Fruit fly (Drosophila melanogaster): ENCODE results near the gene CG17568.

The CG17568 gene

dm6 chr2L:19196443-19197044 is 15.0 kb upstream of the CG17568 start (continued):
- TF ChIP-seq Aef1 (GFP tag; IDR thresholded peaks at IDR 0.05) (peak; percentile 49; the same call in 2 of the 3 replicates), CG1603 (tag; optimal IDR thresholded peaks at IDR 0.05) (peak; percentile 86), nau (GFP tag; optimal IDR thresholded peaks at IDR 0.05) (peak; percentile 29), Atf3 (GFP tag; optimal IDR thresholded peaks at IDR 0.05) (peak; percentile 34), HHEX (GFP tag; optimal IDR thresholded peaks at IDR 0.05) (peak; percentile 28), CG2116 (GFP tag; optimal IDR thresholded peaks at IDR 0.05) (peak; percentile 22), Hsf (GFP tag; optimal IDR thresholded peaks at IDR 0.05) (peak; percentile 36), CG7987 (GFP tag; optimal IDR thresholded peaks at IDR 0.05) (no peak), Med (GFP tag) (peak; percentile 91), CG15696 (tag; optimal IDR thresholded peaks at IDR 0.05) (peak; percentile 66), peb (GFP tag; IDR thresholded peaks at IDR 0.05) (peak; percentile 69), wek (GFP tag; optimal IDR thresholded peaks at IDR 0.05) (no peak), danr (GFP tag; IDR thresholded peaks at IDR 0.05) (peak; percentile 43; the same call in 1 of the 2 replicates), fu2 (GFP tag; optimal IDR thresholded peaks at IDR 0.05) (no peak), CG34376 (GFP tag; optimal IDR thresholded peaks at IDR 0.05) (no peak), fd3F (GFP tag; optimal IDR thresholded peaks at IDR 0.05) (no peak), CG11504 (tag; optimal IDR thresholded peaks at IDR 0.05) (peak; percentile 62), CG10209 (GFP tag; optimal IDR thresholded peaks at IDR 0.05) (peak; percentile 56), eyg (GFP tag; optimal IDR thresholded peaks at IDR 0.05) (no peak), CG17385 (GFP tag; optimal IDR thresholded peaks at IDR 0.05) (peak; percentile 42), dati (GFP tag; IDR thresholded peaks at IDR 0.05) (peak; percentile 42; the same call in 1 of the 2 replicates), CG9437 (GFP tag; optimal IDR thresholded peaks at IDR 0.05) (peak; percentile 25), ems (GFP tag; optimal IDR thresholded peaks at IDR 0.05) (no peak), sens-2 (GFP tag; IDR thresholded peaks at IDR 0.05) (peak; percentile 61), BEAF-32 (GFP tag; optimal IDR thresholded peaks at IDR 0.05) (no peak), bab2 (GFP tag; optimal IDR thresholded peaks at IDR 0.05) (peak; percentile 23), otp (GFP tag; IDR thresholded peaks at IDR 0.05) (peak; percentile 79; the same call in 2 of the 3 replicates), unc-4 (GFP tag; IDR thresholded peaks at IDR 0.05; ENCODE audit: partially characterized antibody) (no peak), unpg (GFP tag; optimal IDR thresholded peaks at IDR 0.05) (peak; percentile 70), CG17359 (tag; optimal IDR thresholded peaks at IDR 0.05) (peak; percentile 47), croc (GFP tag; conservative IDR thresholded peaks at IDR 0.05) (peak; percentile 59), Jarid2 (GFP tag; optimal IDR thresholded peaks at IDR 0.05) (no peak), Rfx (GFP tag; IDR thresholded peaks at IDR 0.05) (0 out of 2 replicates have a peak, but pooled peaks have one; percentile 10), CG12236 (GFP tag; optimal IDR thresholded peaks at IDR 0.05) (no peak), Atf-2 (GFP tag; optimal IDR thresholded peaks at IDR 0.05) (no peak), CG4360 (GFP tag; IDR thresholded peaks at IDR 0.05) (peak; percentile 51), CG17328 (GFP tag; IDR thresholded peaks at IDR 0.05) (peak; percentile 83), B-H2 (GFP tag; optimal IDR thresholded peaks at IDR 0.05) (no peak), CG12155 (GFP tag; optimal IDR thresholded peaks at IDR 0.05) (peak; percentile 4), CG8359 (GFP tag; optimal IDR thresholded peaks at IDR 0.05; ENCODE audit: borderline replicate concordance) (peak; percentile 32), caup (GFP tag; optimal IDR thresholded peaks at IDR 0.05; ENCODE audit: severe bottlenecking) (no peak), Lhr (GFP tag; optimal IDR thresholded peaks at IDR 0.05) (peak; percentile 27), gcm (GFP tag; optimal IDR thresholded peaks at IDR 0.05) (peak; percentile 60), Asciz (GFP tag; optimal IDR thresholded peaks at IDR 0.05) (peak; percentile 12), CG15514 (GFP tag; optimal IDR thresholded peaks at IDR 0.05) (peak; percentile 13), Ravus (GFP tag; IDR thresholded peaks at IDR 0.05) (peak; percentile 9; the same call in 1 of the 2 replicates), chn (GFP tag; optimal IDR thresholded peaks at IDR 0.05) (peak; percentile 32), Ptx1 (GFP tag; IDR thresholded peaks at IDR 0.05) (peak; percentile 61), E2f2 (GFP tag; IDR thresholded peaks at IDR 0.05) (peak; percentile 45; the same call in 1 of the 2 replicates)
